Worm (Caenorhabditis elegans): ENCODE data around the gene K10H10.5.

- no peak for TF ChIP-seq klf-2 (GFP tag; conservative IDR thresholded peaks at IDR 0.05)
- TF ChIP-seq ztf-23 (GFP tag; IDR thresholded peaks at IDR 0.05) = no peak
- no peak for TF ChIP-seq ref-1 (GFP tag; conservative IDR thresholded peaks at IDR 0.05)
- no peak for TF ChIP-seq flt-1 (GFP tag; IDR thresholded peaks at IDR 0.05)
- TF ChIP-seq med-1 (GFP tag; optimal IDR thresholded peaks at IDR 0.05; ENCODE audit: insufficient read depth) = no peak
- TF ChIP-seq cog-1 (tag; optimal IDR thresholded peaks at IDR 0.05) = no peak
- no peak for TF ChIP-seq T22C8.4 (GFP tag; IDR thresholded peaks at IDR 0.05)
- TF ChIP-seq tab-1 (GFP tag; IDR thresholded peaks at IDR 0.05) = no peak
- TF ChIP-seq ztf-29 (GFP tag; IDR thresholded peaks at IDR 0.05) = no peak
Observed at ce11 chrII:14511189-14511588, 9.6 kb downstream of the K10H10.5 start, which contains the start of gene K10H10.13.

All from whole organism, midembryonic.